Worm (Caenorhabditis elegans): ENCODE measurements around the gene F01D5.7.

F01D5.7 gene

ce11 chrII:14044199-14044598, 35.7 kb downstream of the F01D5.7 start (continued):
- TF ChIP-seq rnt-1 (tag; optimal IDR thresholded peaks at IDR 0.05) = peak; percentile 69
- TF ChIP-seq lin-13 (GFP tag; optimal IDR thresholded peaks at IDR 0.05) = peak; percentile 12
- peak; percentile 34; the same call in 1 of the 2 replicates for TF ChIP-seq ceh-88 (GFP tag; IDR thresholded peaks at IDR 0.05)
- TF ChIP-seq tbx-2 (tag; optimal IDR thresholded peaks at IDR 0.05) = peak; percentile 80
- TF ChIP-seq elt-2 (tag; optimal IDR thresholded peaks at IDR 0.05) = peak; percentile 71
- TF ChIP-seq ceh-63 (GFP tag; optimal IDR thresholded peaks at IDR 0.05) = no peak
- TF ChIP-seq fkh-8 (tag; optimal IDR thresholded peaks at IDR 0.05) = peak; percentile 90
- no peak for TF ChIP-seq ceh-90 (tag; optimal IDR thresholded peaks at IDR 0.05)
- no peak for TF ChIP-seq hpl-2 (GFP tag; optimal IDR thresholded peaks at IDR 0.05)
- no peak for TF ChIP-seq unc-98 (GFP tag; IDR thresholded peaks at IDR 0.05)
- peak; percentile 75 for TF ChIP-seq pax-3 (tag; optimal IDR thresholded peaks at IDR 0.05)
- no peak for TF ChIP-seq ztf-11 (tag; optimal IDR thresholded peaks at IDR 0.05)
- no peak for TF ChIP-seq lin-39 (tag; optimal IDR thresholded peaks at IDR 0.05)
- TF ChIP-seq lin-35 (GFP tag; optimal IDR thresholded peaks at IDR 0.05) = peak; percentile 36 to 62
- peak; percentile 29 for TF ChIP-seq C16A3.4 (tag; optimal IDR thresholded peaks at IDR 0.05)
- TF ChIP-seq snpc-4 (tag; optimal IDR thresholded peaks at IDR 0.05) = peak; percentile 36
- TF ChIP-seq nhr-85 (tag) = no peak
- TF ChIP-seq swsn-7 (tag; optimal IDR thresholded peaks at IDR 0.05) = peak; percentile 78
- no peak for TF ChIP-seq efl-3 (GFP tag; optimal IDR thresholded peaks at IDR 0.05)
- TF ChIP-seq nhr-84 (tag; optimal IDR thresholded peaks at IDR 0.05) = no peak
- no peak for TF ChIP-seq grh-1 (GFP tag; IDR thresholded peaks at IDR 0.05)
- TF ChIP-seq dpl-1 (GFP tag; optimal IDR thresholded peaks at IDR 0.05) = peak in 2 of 3 experiments; percentile 6 to 39
- no peak for TF ChIP-seq aha-1 (tag; optimal IDR thresholded peaks at IDR 0.05)
- TF ChIP-seq mab-9 (GFP tag; IDR thresholded peaks at IDR 0.05) = no peak
- no peak for TF ChIP-seq C34B4.2 (tag; optimal IDR thresholded peaks at IDR 0.05)
- TF ChIP-seq ztf-4 (tag; optimal IDR thresholded peaks at IDR 0.05) = peak; percentile 88
- TF ChIP-seq xbp-1 (tag; optimal IDR thresholded peaks at IDR 0.05) = peak; percentile 43
- TF ChIP-seq hlh-17 (GFP tag; optimal IDR thresholded peaks at IDR 0.05; ENCODE audit: borderline replicate concordance) = no peak
- peak; percentile 2 for TF ChIP-seq pag-3 (tag; optimal IDR thresholded peaks at IDR 0.05; ENCODE audit: borderline replicate concordance, insufficient read depth)
- peak; percentile 52 for TF ChIP-seq nhr-90 (tag; optimal IDR thresholded peaks at IDR 0.05; ENCODE audit: poor library complexity)
- 0 out of 2 replicates have a peak, but pooled peaks have one; percentile 18 for TF ChIP-seq isw-1 (GFP tag; IDR thresholded peaks at IDR 0.05)
- peak; percentile 92 for TF ChIP-seq nhr-77 (tag; optimal IDR thresholded peaks at IDR 0.05)
- no peak for TF ChIP-seq nhr-237 (tag; optimal IDR thresholded peaks at IDR 0.05)
- TF ChIP-seq pqm-1 (tag; optimal IDR thresholded peaks at IDR 0.05) = no peak
- peak; percentile 75 for TF ChIP-seq ces-1 (GFP tag; optimal IDR thresholded peaks at IDR 0.05)
- TF ChIP-seq zip-4 (GFP tag; optimal IDR thresholded peaks at IDR 0.05) = no peak
- no peak for TF ChIP-seq vab-15 (tag; optimal IDR thresholded peaks at IDR 0.05)
- peak; percentile 70 for TF ChIP-seq snu-23 (GFP tag; optimal IDR thresholded peaks at IDR 0.05)
- no peak for TF ChIP-seq nhr-76 (tag; optimal IDR thresholded peaks at IDR 0.05)
- TF ChIP-seq mef-2 (tag; optimal IDR thresholded peaks at IDR 0.05) = peak; percentile 70
- TF ChIP-seq hlh-4 (tag; optimal IDR thresholded peaks at IDR 0.05) = no peak
- TF ChIP-seq efl-1 (optimal IDR thresholded peaks at IDR 0.05) = peak; percentile 51
- TF ChIP-seq efl-1 (GFP tag; optimal IDR thresholded peaks at IDR 0.05 in 1 of 2) = peak; percentile 30 to 82
- no peak for TF ChIP-seq unc-62 (GFP tag; optimal IDR thresholded peaks at IDR 0.05)
- TF ChIP-seq lir-3 (tag; optimal IDR thresholded peaks at IDR 0.05; ENCODE audit: poor library complexity) = peak; percentile 6
- no peak for TF ChIP-seq nhr-12 (tag; optimal IDR thresholded peaks at IDR 0.05)
- TF ChIP-seq lin-14 (GFP tag; optimal IDR thresholded peaks at IDR 0.05) = peak; percentile 95
- no peak for TF ChIP-seq ama-1 (optimal IDR thresholded peaks at IDR 0.05)
- no peak for TF ChIP-seq zag-1 (tag; optimal IDR thresholded peaks at IDR 0.05)
- TF ChIP-seq unc-86 (tag; optimal IDR thresholded peaks at IDR 0.05) = peak; percentile 85

Data from whole organism, L1 larva.